Worm (Caenorhabditis elegans) whole organism, L4 larva: ENCODE data around the gene emb-8.

Source experiments
- D1046.2 ChIP-seq: fragments of 200-800 bp; sonication (Bioruptor generic); IDR thresholded peaks from 2 replicates; pipeline ENCODE4 v1.3.6; 2022; ENCODE audit warnings: missing genetic modification characterization, missing compliant biosample characterization
- T20F7.1 ChIP-seq: fragments of 200-800 bp; sonication (Bioruptor generic); optimal IDR thresholded peaks from 2 replicates; lab custom pipeline; 2018; ENCODE audit warnings: mild to moderate bottlenecking, missing genetic modification characterization, missing compliant biosample characterization
- T26A8.4 ChIP-seq: fragments of 200-800 bp; sonication (Bioruptor generic); IDR thresholded peaks from 2 replicates; pipeline ENCODE4 v1.3.6; 2022; ENCODE audit warnings: missing genetic modification characterization, missing compliant biosample characterization
- Y48G9A.11 ChIP-seq: fragments of 200-800 bp; sonication (Bioruptor generic); IDR thresholded peaks from 2 replicates; pipeline ENCODE4 v1.3.6; 2022; ENCODE audit warnings: missing genetic modification reagents, missing genetic modification characterization, missing compliant biosample characterization
- Y5F2A.4 ChIP-seq: fragments of 200-800 bp; sonication (Bioruptor generic); optimal IDR thresholded peaks from 2 replicates; lab custom pipeline; 2018; ENCODE audit warnings: mild to moderate bottlenecking, missing genetic modification characterization, missing compliant biosample characterization
- Y75B8A.6 ChIP-seq: fragments of 200-800 bp; sonication (Bioruptor generic); IDR thresholded peaks from 2 replicates; pipeline ENCODE4 v1.3.6; 2022; ENCODE audit warnings: missing genetic modification reagents, missing genetic modification characterization, missing compliant biosample characterization
- aha-1 ChIP-seq: fragments of 150-350 bp; peaks from one replicate; lab custom pipeline; 2014; ENCODE audit warnings: missing biosample characterization, missing genetic modification characterization
- ama-1 ChIP-seq: fragments of 150-350 bp; optimal IDR thresholded peaks from 2 replicates; lab custom pipeline; 2014; ENCODE audit warnings: inconsistent platforms, mixed read lengths
- arid-1 ChIP-seq: fragments of 200-800 bp; sonication (Bioruptor generic); conservative IDR thresholded peaks from 2 replicates; pipeline ENCODE4 v1.3.6; 2022; ENCODE audit warnings: missing genetic modification reagents, missing genetic modification characterization, missing compliant biosample characterization
- ceh-20 ChIP-seq: fragments of 200-800 bp; sonication (Bioruptor generic); IDR thresholded peaks from 2 replicates; pipeline ENCODE4 v1.3.6; 2022; ENCODE audit warnings: missing genetic modification reagents, missing genetic modification characterization, missing compliant biosample characterization
- ceh-28 ChIP-seq: fragments of 150-350 bp; optimal IDR thresholded peaks from 2 replicates; lab custom pipeline; 2014; ENCODE audit warnings: missing biosample characterization, missing genetic modification reagents, missing genetic modification characterization
- ceh-82 ChIP-seq: sonication (generic microtip); optimal IDR thresholded peaks from 2 replicates; lab custom pipeline; 2017; ENCODE audit warnings: missing biosample characterization, missing genetic modification characterization
- ctbp-1 ChIP-seq: fragments of 200-800 bp; sonication (Bioruptor generic); IDR thresholded peaks from 2 replicates; pipeline ENCODE4 v1.3.6; 2022; ENCODE audit warnings: missing genetic modification reagents, missing genetic modification characterization, missing compliant biosample characterization
- dmd-6 ChIP-seq: fragments of 200-800 bp; sonication (Bioruptor generic); IDR thresholded peaks from 2 replicates; pipeline ENCODE4 v1.3.6; 2022; ENCODE audit warnings: missing genetic modification reagents, missing genetic modification characterization, missing compliant biosample characterization
- dpl-1 ChIP-seq: fragments of 150-350 bp; optimal IDR thresholded peaks from 2 replicates; lab custom pipeline; 2014; ENCODE audit warnings: missing biosample characterization, missing genetic modification reagents, missing genetic modification characterization
- duxl-1 ChIP-seq: sonication (generic microtip); optimal IDR thresholded peaks from 2 replicates; lab custom pipeline; 2016; ENCODE audit warnings: mild to moderate bottlenecking, missing genetic modification characterization, moderate library complexity, missing compliant biosample characterization; ENCODE audit not compliant: poor library complexity
- egl-43 ChIP-seq: fragments of 200-800 bp; sonication (Bioruptor generic); IDR thresholded peaks from 2 replicates; pipeline ENCODE4 v1.3.6; 2022; ENCODE audit warnings: missing genetic modification reagents, missing genetic modification characterization, missing compliant biosample characterization
- fos-1 ChIP-seq: fragments of 150-350 bp; optimal IDR thresholded peaks from 2 replicates; lab custom pipeline; 2014; ENCODE audit warnings: missing biosample characterization, missing genetic modification characterization
- gei-8 ChIP-seq: fragments of 200-800 bp; sonication (Bioruptor generic); optimal IDR thresholded peaks from 2 replicates; lab custom pipeline; 2018; ENCODE audit warnings: mild to moderate bottlenecking, missing genetic modification characterization, missing compliant biosample characterization
- hlh-11 ChIP-seq: fragments of 200-800 bp; sonication (Bioruptor generic); optimal IDR thresholded peaks from 2 replicates; lab custom pipeline; 2018; ENCODE audit warnings: mild to moderate bottlenecking, missing genetic modification characterization, missing compliant biosample characterization
- lim-7 ChIP-seq: fragments of 200-800 bp; sonication (Bioruptor generic); IDR thresholded peaks from 2 replicates; pipeline ENCODE4 v1.3.6; 2022; ENCODE audit warnings: missing genetic modification characterization, missing compliant biosample characterization
- lin-1 ChIP-seq: fragments of 200-800 bp; sonication (Bioruptor generic); IDR thresholded peaks from 2 replicates; pipeline ENCODE4 v1.3.6; 2022; ENCODE audit warnings: missing genetic modification reagents, missing genetic modification characterization, missing compliant biosample characterization
- lin-38 ChIP-seq: fragments of 200-800 bp; sonication (Bioruptor generic); IDR thresholded peaks from 2 replicates; pipeline ENCODE4 v1.3.6; 2022; ENCODE audit warnings: missing genetic modification reagents, missing genetic modification characterization, missing compliant biosample characterization
- lin-39 ChIP-seq: fragments of 150-350 bp; optimal IDR thresholded peaks from 2 replicates; lab custom pipeline; 2014; ENCODE audit warnings: missing biosample characterization, missing genetic modification reagents, missing genetic modification characterization
- madf-5 ChIP-seq, 2 experiments: fragments of 200-800 bp; sonication (Bioruptor generic); IDR thresholded peaks; 2 replicates each; pipeline ENCODE4 v1.3.6; 2022; ENCODE audit warnings: missing compliant biosample characterization in 2 of 2, missing genetic modification characterization in 2 of 2
- madf-9 ChIP-seq: fragments of 200-800 bp; sonication (Bioruptor generic); conservative IDR thresholded peaks from 2 replicates; pipeline ENCODE4 v1.3.6; 2022; ENCODE audit warnings: missing genetic modification reagents, missing genetic modification characterization, missing compliant biosample characterization
- mep-1 ChIP-seq: fragments of 150-350 bp; sonication (generic microtip); optimal IDR thresholded peaks from 3 replicates; lab custom pipeline; 2014; ENCODE audit warnings: missing biosample characterization, missing genetic modification characterization
- mes-2 ChIP-seq: sonication (generic microtip); optimal IDR thresholded peaks from 2 replicates; lab custom pipeline; 2016; ENCODE audit warnings: missing genotype, mild to moderate bottlenecking, missing genetic modification characterization, missing compliant biosample characterization; ENCODE audit not compliant: poor library complexity, severe bottlenecking
- nhr-10 ChIP-seq: fragments of 150-350 bp; optimal IDR thresholded peaks from 2 replicates; lab custom pipeline; 2014; ENCODE audit warnings: missing biosample characterization, missing genetic modification characterization
- nhr-102 ChIP-seq: sonication (generic microtip); optimal IDR thresholded peaks from 2 replicates; lab custom pipeline; 2016; ENCODE audit warnings: mild to moderate bottlenecking, missing genetic modification characterization, moderate library complexity, missing compliant biosample characterization
- nhr-111 ChIP-seq: fragments of 200-800 bp; sonication (Bioruptor generic); optimal IDR thresholded peaks from 2 replicates; lab custom pipeline; 2018; ENCODE audit warnings: mild to moderate bottlenecking, missing genetic modification characterization, missing compliant biosample characterization
- nhr-28 ChIP-seq: fragments of 150-350 bp; optimal IDR thresholded peaks from 2 replicates; lab custom pipeline; 2014; ENCODE audit warnings: missing biosample characterization, missing genetic modification characterization
- nhr-42 ChIP-seq: fragments of 200-800 bp; sonication (Bioruptor generic); IDR thresholded peaks from 2 replicates; pipeline ENCODE4 v1.3.6; 2022; ENCODE audit warnings: missing genetic modification characterization, missing compliant biosample characterization
- nhr-48 ChIP-seq: sonication (generic microtip); optimal IDR thresholded peaks from 2 replicates; lab custom pipeline; 2016; ENCODE audit warnings: mild to moderate bottlenecking, missing genetic modification characterization, missing compliant biosample characterization
- pha-4 ChIP-seq, 2 experiments: fragments of 150-350 bp in 1 of 2; fragments of 200-800 bp in 1 of 2; sonication (Bioruptor generic) in 1 of 2; IDR thresholded peaks in 1 of 2; optimal IDR thresholded peaks in 1 of 2; 2 replicates each; pipeline versions ENCODE4 v1.3.6 to Lab custom; 2014 to 2022; ENCODE audit warnings: missing genetic modification characterization in 2 of 2, missing genetic modification reagents in 2 of 2, missing biosample characterization in 1 of 2, missing compliant biosample characterization in 1 of 2
- rbr-2 ChIP-seq: sonication (generic microtip); optimal IDR thresholded peaks from 2 replicates; lab custom pipeline; 2016; ENCODE audit warnings: missing genotype, missing genetic modification characterization, missing compliant biosample characterization
- saeg-2 ChIP-seq: fragments of 200-800 bp; sonication (Bioruptor generic); IDR thresholded peaks from 2 replicates; pipeline ENCODE4 v1.3.6; 2022; ENCODE audit warnings: missing genetic modification reagents, missing genetic modification characterization, missing compliant biosample characterization
- sdz-12 ChIP-seq: fragments of 200-800 bp; sonication (Bioruptor generic); optimal IDR thresholded peaks from 2 replicates; lab custom pipeline; 2018; ENCODE audit warnings: mild to moderate bottlenecking, missing genetic modification characterization, missing compliant biosample characterization
- set-16 ChIP-seq: fragments of 200-800 bp; sonication (Bioruptor generic); IDR thresholded peaks from 2 replicates; pipeline ENCODE4 v1.3.6; 2022; ENCODE audit warnings: missing genetic modification reagents, missing genetic modification characterization, missing compliant biosample characterization
- skn-1 ChIP-seq: fragments of 150-350 bp; optimal IDR thresholded peaks from 2 replicates; lab custom pipeline; 2014; ENCODE audit warnings: missing biosample characterization, missing genetic modification characterization
- spr-1 ChIP-seq: sonication (generic microtip); optimal IDR thresholded peaks from 2 replicates; lab custom pipeline; 2016; ENCODE audit warnings: mild to moderate bottlenecking, missing genetic modification characterization, missing compliant biosample characterization
- spr-3 ChIP-seq: fragments of 200-800 bp; sonication (Bioruptor generic); optimal IDR thresholded peaks from 2 replicates; lab custom pipeline; 2018; ENCODE audit warnings: mild to moderate bottlenecking, missing genetic modification characterization, missing compliant biosample characterization
- tag-97 ChIP-seq: fragments of 200-800 bp; sonication (Bioruptor generic); IDR thresholded peaks from 2 replicates; pipeline ENCODE4 v1.3.6; 2022; ENCODE audit warnings: missing genetic modification characterization, missing compliant biosample characterization
- tra-1 ChIP-seq: fragments of 200-800 bp; sonication (Bioruptor generic); IDR thresholded peaks from 2 replicates; pipeline ENCODE4 v1.3.6; 2022; ENCODE audit warnings: missing genetic modification reagents, missing genetic modification characterization, missing compliant biosample characterization
- unc-130 ChIP-seq: sonication (generic microtip); optimal IDR thresholded peaks from 2 replicates; lab custom pipeline; 2016; ENCODE audit warnings: missing genetic modification reagents, missing genetic modification characterization, missing compliant biosample characterization
- zag-1 ChIP-seq: fragments of 150-350 bp; optimal IDR thresholded peaks from 2 replicates; lab custom pipeline; 2014; ENCODE audit warnings: missing biosample characterization, missing genetic modification characterization
- zfp-2 ChIP-seq: sonication (generic microtip); optimal IDR thresholded peaks from 2 replicates; lab custom pipeline; 2016; ENCODE audit warnings: mild to moderate bottlenecking, missing genetic modification characterization, missing compliant biosample characterization
- zip-2 ChIP-seq: fragments of 150-350 bp; optimal IDR thresholded peaks from 2 replicates; lab custom pipeline; 2014; ENCODE audit warnings: missing biosample characterization, missing genetic modification characterization

The emb-8 gene

DNA sequence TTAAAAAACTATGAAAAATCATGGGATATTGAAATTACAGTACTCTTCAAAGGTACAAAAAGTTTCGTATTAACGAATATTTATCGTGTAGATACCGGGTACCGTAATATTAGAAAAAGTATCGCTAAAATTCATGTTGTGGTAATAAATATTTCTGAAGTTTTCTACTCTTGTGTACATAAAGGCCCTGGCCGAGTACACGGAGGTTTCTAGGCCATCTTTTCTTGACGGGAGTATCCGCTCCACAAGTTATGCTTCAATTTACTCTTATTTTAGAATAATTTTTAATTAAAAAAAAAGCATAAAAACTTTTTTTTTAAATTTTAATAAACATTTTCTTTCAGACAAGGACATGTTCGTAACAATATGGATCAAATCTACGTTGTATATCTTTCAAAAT, 33.7 kb upstream of the emb-8 start:
- no peak for TF ChIP-seq nhr-42
- TF ChIP-seq mes-2 = peak; percentile 58

DNA sequence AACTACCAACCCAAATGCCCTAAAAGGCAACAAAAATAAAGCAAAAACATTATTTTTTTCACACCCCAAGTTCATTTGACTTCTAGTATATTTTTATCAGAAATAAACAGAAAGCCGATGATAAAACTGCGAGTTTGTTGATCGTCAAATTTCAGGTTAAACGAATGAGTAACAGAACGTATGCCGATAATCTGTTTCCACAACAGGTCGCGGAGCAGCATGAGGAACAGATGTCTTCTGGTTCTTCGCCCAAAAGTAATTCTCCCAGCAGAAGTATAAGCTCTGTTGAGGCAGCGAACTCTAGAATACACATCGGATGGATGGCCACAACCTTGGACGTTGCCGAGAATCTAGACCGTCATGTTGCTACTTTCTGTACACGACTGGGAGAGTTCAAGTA, 30.9 kb upstream of the emb-8 start, which contains the start of gene prmt-5:
Gene prmt-5 (plus strand): TSS at position 141 of the 400 bp plus-strand sequence.
- TF ChIP-seq zag-1 (tag; lab: Kevin White, UChicago) (no peak), lim-7 (GFP tag; lab: Robert Waterston, UW) (0 out of 2 replicates have a peak, but pooled peaks have one; percentile 60), duxl-1 (tag; lab: Kevin White, UChicago) (peak; percentile 74), madf-5 (GFP tag; IDR thresholded peaks at IDR 0.05; lab: Robert Waterston, UW) (0 out of 4 replicates have a peak, but pooled peaks of 1 of the 2 experiments have one; percentile 4), egl-43 (GFP tag; lab: Robert Waterston, UW) (peak; percentile 72; the same call in 1 of the 2 replicates), aha-1 (tag; lab: Kevin White, UChicago) (peak; percentile 50), nhr-10 (peak; percentile 44), unc-130 (GFP tag; lab: Kevin White, UChicago) (peak; percentile 45), gei-8 (GFP tag; lab: Kevin White, UChicago) (peak; percentile 79), ceh-28 (tag; lab: Kevin White, UChicago) (no peak), Y48G9A.11 (peak; percentile 34; the same call in 1 of the 2 replicates), lin-38 (GFP tag; lab: Robert Waterston, UW) (peak; percentile 79), mep-1 (tag; lab: Kevin White, UChicago) (peak; percentile 47), spr-1 (tag; lab: Kevin White, UChicago) (peak; percentile 45), ceh-20 (0 out of 2 replicates have a peak, but pooled peaks have one; percentile 8), lin-1 (GFP tag; lab: Robert Waterston, UW) (0 out of 2 replicates have a peak, but pooled peaks have one; percentile 73), nhr-111 (GFP tag; lab: Kevin White, UChicago) (peak; percentile 62), Y75B8A.6 (GFP tag; lab: Robert Waterston, UW) (peak; percentile 77), tag-97 (no peak), spr-3 (GFP tag; lab: Kevin White, UChicago) (peak; percentile 59), nhr-102 (peak; percentile 74), lin-39 (no peak), saeg-2 (GFP tag; lab: Robert Waterston, UW) (no peak), tra-1 (peak; percentile 67), arid-1 (GFP tag; lab: Robert Waterston, UW) (peak; percentile 85), pha-4 (GFP tag; IDR thresholded peaks at IDR 0.05; lab: Robert Waterston, UW) (peak; percentile 81; the same call in 1 of the 2 replicates), pha-4 (tag; optimal IDR thresholded peaks at IDR 0.05; lab: Kevin White, UChicago) (no peak), sdz-12 (peak; percentile 48), ctbp-1 (GFP tag; lab: Robert Waterston, UW) (peak; percentile 45; the same call in 1 of the 2 replicates), mes-2 (peak; percentile 23), rbr-2 (tag; lab: Kevin White, UChicago) (peak; percentile 30), fos-1 (no peak), nhr-42 (peak; percentile 65; the same call in 1 of the 2 replicates), madf-9 (GFP tag; lab: Robert Waterston, UW) (0 out of 2 replicates have a peak, but pooled peaks have one; percentile 6), D1046.2 (peak; percentile 60; the same call in 1 of the 2 replicates), hlh-11 (tag; lab: Kevin White, UChicago) (peak; percentile 51), nhr-28 (tag; lab: Kevin White, UChicago) (peak; percentile 2), zfp-2 (no peak), dpl-1 (peak; percentile 0), Y5F2A.4 (GFP tag; lab: Kevin White, UChicago) (peak; percentile 47), dmd-6 (GFP tag; lab: Robert Waterston, UW) (peak; percentile 29), nhr-48 (tag; lab: Kevin White, UChicago) (no peak), zip-2 (tag; lab: Kevin White, UChicago) (no peak), skn-1 (tag; lab: Kevin White, UChicago) (no peak), T26A8.4 (GFP tag; lab: Robert Waterston, UW) (peak; percentile 65), ama-1 (lab: Kevin White, UChicago) (peak; percentile 93), set-16 (GFP tag; lab: Robert Waterston, UW) (no peak), T20F7.1 (GFP tag; lab: Kevin White, UChicago) (peak; percentile 59), ceh-82 (no peak)
